Worm (Caenorhabditis elegans) whole organism, L4 larva: ENCODE data around the gene R05D3.8.

ENCODE experiments used
- D1046.2 ChIP-seq: fragments of 200-800 bp; sonication (Bioruptor generic); IDR thresholded peaks from 2 replicates; pipeline ENCODE4 v1.3.6; 2022; ENCODE audit warnings: missing genetic modification characterization, missing compliant biosample characterization
- F26F4.8 ChIP-seq: fragments of 200-800 bp; sonication (Bioruptor generic); conservative IDR thresholded peaks from 2 replicates; pipeline ENCODE4 v1.3.6; 2022; ENCODE audit warnings: missing genetic modification characterization, missing compliant biosample characterization
- F49E8.2 ChIP-seq: sonication (generic microtip); optimal IDR thresholded peaks from 2 replicates; lab custom pipeline; 2016; ENCODE audit warnings: missing compliant biosample characterization, mild to moderate bottlenecking, missing genetic modification characterization, borderline replicate concordance
- Y48G9A.11 ChIP-seq: fragments of 200-800 bp; sonication (Bioruptor generic); IDR thresholded peaks from 2 replicates; pipeline ENCODE4 v1.3.6; 2022; ENCODE audit warnings: missing genetic modification reagents, missing genetic modification characterization, missing compliant biosample characterization
- ZK337.2 ChIP-seq: fragments of 200-800 bp; sonication (Bioruptor generic); IDR thresholded peaks from 2 replicates; pipeline ENCODE4 v1.3.6; 2022; ENCODE audit warnings: missing genetic modification reagents, missing genetic modification characterization, missing compliant biosample characterization
- attf-4 ChIP-seq: sonication (generic microtip); optimal IDR thresholded peaks from 3 replicates; lab custom pipeline; 2017; ENCODE audit warnings: missing biosample characterization, missing genetic modification characterization
- ceh-20 ChIP-seq: fragments of 200-800 bp; sonication (Bioruptor generic); IDR thresholded peaks from 2 replicates; pipeline ENCODE4 v1.3.6; 2022; ENCODE audit warnings: missing genetic modification reagents, missing genetic modification characterization, missing compliant biosample characterization
- daf-12 ChIP-seq: fragments of 150-350 bp; optimal IDR thresholded peaks from 2 replicates; lab custom pipeline; 2014; ENCODE audit warnings: missing biosample characterization, missing genetic modification reagents, missing genetic modification characterization
- daf-19 ChIP-seq: fragments of 200-800 bp; sonication (Bioruptor generic); conservative IDR thresholded peaks from 2 replicates; pipeline ENCODE4 v1.3.6; 2022; ENCODE audit warnings: missing genetic modification characterization, missing compliant biosample characterization
- dmd-6 ChIP-seq: fragments of 200-800 bp; sonication (Bioruptor generic); IDR thresholded peaks from 2 replicates; pipeline ENCODE4 v1.3.6; 2022; ENCODE audit warnings: missing genetic modification reagents, missing genetic modification characterization, missing compliant biosample characterization
- egl-27 ChIP-seq: sonication (generic microtip); optimal IDR thresholded peaks from 3 replicates; lab custom pipeline; 2017; ENCODE audit warnings: missing biosample characterization, missing genetic modification reagents, missing genetic modification characterization
- egl-43 ChIP-seq: fragments of 200-800 bp; sonication (Bioruptor generic); IDR thresholded peaks from 2 replicates; pipeline ENCODE4 v1.3.6; 2022; ENCODE audit warnings: missing genetic modification reagents, missing genetic modification characterization, missing compliant biosample characterization
- fkh-10 ChIP-seq: fragments of 150-350 bp; optimal IDR thresholded peaks from 2 replicates; lab custom pipeline; 2014; ENCODE audit warnings: missing biosample characterization, missing genetic modification reagents, missing genetic modification characterization
- hif-1 ChIP-seq, 2 experiments: sonication (generic microtip); optimal IDR thresholded peaks; 2 replicates each; lab custom pipeline; 2016 to 2017; ENCODE audit warnings: missing compliant biosample characterization in 2 of 2, missing genetic modification characterization in 2 of 2, missing genetic modification reagents in 2 of 2, missing genotype in 2 of 2, mild to moderate bottlenecking in 1 of 2
- hlh-30 ChIP-seq: sonication (generic microtip); optimal IDR thresholded peaks from 2 replicates; lab custom pipeline; 2017; ENCODE audit warnings: antibody characterized with exemption, mild to moderate bottlenecking, missing genetic modification characterization, missing compliant biosample characterization; ENCODE audit not compliant: insufficient read depth
- hmg-1.1 ChIP-seq: fragments of 200-800 bp; sonication (Bioruptor generic); IDR thresholded peaks from 2 replicates; pipeline ENCODE4 v1.3.6; 2022; ENCODE audit warnings: missing genetic modification reagents, missing genetic modification characterization, missing compliant biosample characterization
- lim-7 ChIP-seq: fragments of 200-800 bp; sonication (Bioruptor generic); IDR thresholded peaks from 2 replicates; pipeline ENCODE4 v1.3.6; 2022; ENCODE audit warnings: missing genetic modification characterization, missing compliant biosample characterization
- lin-13 ChIP-seq: fragments of 150-350 bp; optimal IDR thresholded peaks from 2 replicates; lab custom pipeline; 2014; ENCODE audit warnings: missing biosample characterization, missing genetic modification reagents, missing genetic modification characterization
- lin-15B ChIP-seq: fragments of 150-350 bp; sonication (generic microtip); optimal IDR thresholded peaks from 3 replicates; lab custom pipeline; 2014; ENCODE audit warnings: missing biosample characterization, missing genetic modification characterization
- lsy-2 ChIP-seq, 2 experiments: fragments of 150-350 bp in 1 of 2; sonication (generic microtip) in 1 of 2; optimal IDR thresholded peaks; 2 replicates each; lab custom pipeline; 2014 to 2017; ENCODE audit warnings: missing biosample characterization in 2 of 2, missing genetic modification characterization in 2 of 2
- mdl-1 ChIP-seq, 2 experiments: fragments of 150-350 bp in 1 of 2; sonication (generic microtip) in 1 of 2; optimal IDR thresholded peaks; 2 replicates each; lab custom pipeline; 2014 to 2017; ENCODE audit warnings: missing biosample characterization in 2 of 2, missing genetic modification characterization in 2 of 2
- mes-2 ChIP-seq: sonication (generic microtip); optimal IDR thresholded peaks from 2 replicates; lab custom pipeline; 2016; ENCODE audit warnings: missing genotype, mild to moderate bottlenecking, missing genetic modification characterization, missing compliant biosample characterization; ENCODE audit not compliant: poor library complexity, severe bottlenecking
- mxl-2 ChIP-seq: fragments of 200-800 bp; sonication (Bioruptor generic); conservative IDR thresholded peaks from 2 replicates; pipeline ENCODE4 v1.3.6; 2022; ENCODE audit warnings: missing genetic modification reagents, missing genetic modification characterization, missing compliant biosample characterization
- mxl-3 ChIP-seq: fragments of 200-800 bp; sonication (Bioruptor generic); optimal IDR thresholded peaks from 2 replicates; lab custom pipeline; 2018; ENCODE audit warnings: mild to moderate bottlenecking, missing genetic modification characterization, missing compliant biosample characterization
- nhr-10 ChIP-seq: fragments of 150-350 bp; optimal IDR thresholded peaks from 2 replicates; lab custom pipeline; 2014; ENCODE audit warnings: missing biosample characterization, missing genetic modification characterization
- nhr-102 ChIP-seq: sonication (generic microtip); optimal IDR thresholded peaks from 2 replicates; lab custom pipeline; 2016; ENCODE audit warnings: mild to moderate bottlenecking, missing genetic modification characterization, moderate library complexity, missing compliant biosample characterization
- nhr-237 ChIP-seq: sonication (generic microtip); optimal IDR thresholded peaks from 2 replicates; lab custom pipeline; 2017; ENCODE audit warnings: missing biosample characterization, missing genetic modification characterization
- nhr-77 ChIP-seq: fragments of 150-350 bp; optimal IDR thresholded peaks from 2 replicates; lab custom pipeline; 2014; ENCODE audit warnings: missing biosample characterization, missing genetic modification characterization
- php-3 ChIP-seq: fragments of 200-800 bp; sonication (Bioruptor generic); IDR thresholded peaks from 2 replicates; pipeline ENCODE4 v1.3.6; 2022; ENCODE audit warnings: missing genetic modification reagents, missing genetic modification characterization, missing compliant biosample characterization
- pqm-1 ChIP-seq: sonication (generic microtip); optimal IDR thresholded peaks from 2 replicates; lab custom pipeline; 2017; ENCODE audit warnings: missing biosample characterization, missing genetic modification characterization
- saeg-2 ChIP-seq: fragments of 200-800 bp; sonication (Bioruptor generic); IDR thresholded peaks from 2 replicates; pipeline ENCODE4 v1.3.6; 2022; ENCODE audit warnings: missing genetic modification reagents, missing genetic modification characterization, missing compliant biosample characterization
- set-16 ChIP-seq: fragments of 200-800 bp; sonication (Bioruptor generic); IDR thresholded peaks from 2 replicates; pipeline ENCODE4 v1.3.6; 2022; ENCODE audit warnings: missing genetic modification reagents, missing genetic modification characterization, missing compliant biosample characterization
- skn-1 ChIP-seq: fragments of 150-350 bp; optimal IDR thresholded peaks from 2 replicates; lab custom pipeline; 2014; ENCODE audit warnings: missing biosample characterization, missing genetic modification characterization
- snpc-4 ChIP-seq: fragments of 150-350 bp; optimal IDR thresholded peaks from 2 replicates; lab custom pipeline; 2014; ENCODE audit warnings: missing biosample characterization, missing genetic modification characterization
- spr-1 ChIP-seq: sonication (generic microtip); optimal IDR thresholded peaks from 2 replicates; lab custom pipeline; 2016; ENCODE audit warnings: mild to moderate bottlenecking, missing genetic modification characterization, missing compliant biosample characterization
- spr-3 ChIP-seq: fragments of 200-800 bp; sonication (Bioruptor generic); optimal IDR thresholded peaks from 2 replicates; lab custom pipeline; 2018; ENCODE audit warnings: mild to moderate bottlenecking, missing genetic modification characterization, missing compliant biosample characterization
- unc-130 ChIP-seq: sonication (generic microtip); optimal IDR thresholded peaks from 2 replicates; lab custom pipeline; 2016; ENCODE audit warnings: missing genetic modification reagents, missing genetic modification characterization, missing compliant biosample characterization
- unc-39 ChIP-seq: sonication (generic microtip); optimal IDR thresholded peaks from 2 replicates; lab custom pipeline; 2017; ENCODE audit warnings: missing biosample characterization, missing genetic modification characterization
- unc-62 ChIP-seq, 3 experiments: fragments of 150-350 bp in 1 of 3; sonication (generic microtip); optimal IDR thresholded peaks in 2 of 3; peaks in 1 of 3; 1 replicate in 1 of 3; 2 replicates in 2 of 3; lab custom pipeline; 2014 to 2017; ENCODE audit warnings: missing biosample characterization in 3 of 3, missing genetic modification characterization in 3 of 3, missing genetic modification reagents in 3 of 3, missing genotype in 1 of 3
- ztf-11 ChIP-seq: fragments of 150-350 bp; optimal IDR thresholded peaks from 2 replicates; lab custom pipeline; 2014; ENCODE audit warnings: missing biosample characterization, missing genetic modification characterization

R05D3.8 gene

ce11 chrIII:8392307-8392706, 34.2 kb upstream of the R05D3.8 start:
- no peak for TF ChIP-seq ZK337.2 (GFP tag; lab: Robert Waterston, UW)
- TF ChIP-seq D1046.2 (GFP tag; lab: Robert Waterston, UW) = no peak
- TF ChIP-seq nhr-77 (tag; lab: Kevin White, UChicago) = no peak
- TF ChIP-seq hif-1 (tag; optimal IDR thresholded peaks at IDR 0.05; lab: Kevin White, UChicago) = no peak
- no peak for TF ChIP-seq mes-2
- TF ChIP-seq lin-15B = no peak
- TF ChIP-seq mxl-2 (GFP tag; lab: Robert Waterston, UW) = no peak
- TF ChIP-seq lin-13 (GFP tag; lab: Kevin White, UChicago) = no peak
- no peak for TF ChIP-seq ztf-11 (tag; lab: Kevin White, UChicago)
- TF ChIP-seq daf-19 (GFP tag; lab: Robert Waterston, UW) = no peak
- no peak for TF ChIP-seq attf-4 (tag; lab: Kevin White, UChicago)
- TF ChIP-seq mdl-1 (tag; optimal IDR thresholded peaks at IDR 0.05; lab: Kevin White, UChicago) = peak in 1 of 2 experiments; percentile 28
- TF ChIP-seq hlh-30 = peak; percentile 85
- no peak for TF ChIP-seq php-3 (GFP tag; lab: Robert Waterston, UW)
- TF ChIP-seq dmd-6 = peak; percentile 14; the same call in 1 of the 2 replicates
- no peak for TF ChIP-seq spr-1 (tag; lab: Kevin White, UChicago)
- no peak for TF ChIP-seq egl-27 (tag; lab: Kevin White, UChicago)
- peak; percentile 27 for TF ChIP-seq fkh-10 (GFP tag; lab: Kevin White, UChicago)
- no peak for TF ChIP-seq F49E8.2
- no peak for TF ChIP-seq nhr-237 (tag; lab: Kevin White, UChicago)
- no peak for TF ChIP-seq F26F4.8 (GFP tag; lab: Robert Waterston, UW)
- TF ChIP-seq unc-62 (GFP tag; optimal IDR thresholded peaks at IDR 0.05 in 1 of 2; lab: Kevin White, UChicago) = peak in 1 of 2 experiments; percentile 4
- TF ChIP-seq unc-62 (tag; optimal IDR thresholded peaks at IDR 0.05; lab: Kevin White, UChicago) = no peak
- TF ChIP-seq unc-130 (GFP tag; lab: Kevin White, UChicago) = no peak
- no peak for TF ChIP-seq mxl-3 (GFP tag; lab: Kevin White, UChicago)
- no peak for TF ChIP-seq Y48G9A.11 (GFP tag; lab: Robert Waterston, UW)
- TF ChIP-seq spr-3 (GFP tag; lab: Kevin White, UChicago) = no peak
- no peak for TF ChIP-seq snpc-4 (tag; lab: Kevin White, UChicago)
- TF ChIP-seq daf-12 = no peak
- peak; percentile 33 to 56 for TF ChIP-seq lsy-2 (tag; optimal IDR thresholded peaks at IDR 0.05; lab: Kevin White, UChicago)
- no peak for TF ChIP-seq skn-1 (tag; lab: Kevin White, UChicago)
- no peak for TF ChIP-seq ceh-20 (GFP tag; lab: Robert Waterston, UW)
- TF ChIP-seq nhr-102 (tag; lab: Kevin White, UChicago) = no peak

DNA sequence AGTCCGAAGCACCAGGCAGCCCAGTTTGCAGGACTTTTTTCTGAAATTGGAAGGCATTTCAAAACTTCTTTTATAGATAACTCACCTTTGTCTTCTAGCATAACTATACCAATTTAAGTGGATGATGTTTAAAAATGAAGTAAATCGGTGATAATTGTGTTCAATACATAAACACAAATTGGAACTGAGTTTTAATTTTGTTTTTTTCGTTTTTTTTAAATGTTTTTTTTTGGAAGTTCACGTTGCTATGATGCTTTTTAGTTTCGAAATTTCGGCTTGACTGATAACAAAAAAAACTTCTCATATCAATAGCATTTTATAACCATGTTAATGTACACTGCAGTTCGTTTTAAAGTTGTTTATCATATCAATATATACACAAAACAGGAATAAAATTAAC, 31.4 kb upstream of the R05D3.8 start, which contains the start of gene ZK353.4:
Gene ZK353.4, minus strand, starts transcription at position 101 of the 400 bp plus-strand sequence.
- TF ChIP-seq hmg-1.1 (GFP tag; lab: Robert Waterston, UW) (no peak), nhr-102 (tag; lab: Kevin White, UChicago) (no peak), Y48G9A.11 (GFP tag; lab: Robert Waterston, UW) (no peak), ztf-11 (tag; lab: Kevin White, UChicago) (no peak), skn-1 (tag; lab: Kevin White, UChicago) (no peak), nhr-10 (tag; lab: Kevin White, UChicago) (no peak), set-16 (no peak)

ce11 chrIII:8380645-8381044, 22.5 kb upstream of the R05D3.8 start, which contains the start of gene R05D3.12:
TSS of gene R05D3.12 (plus strand) at chrIII:8380945.
- TF ChIP-seq F26F4.8 (GFP tag; lab: Robert Waterston, UW) (no peak), lin-15B (no peak), saeg-2 (GFP tag; lab: Robert Waterston, UW) (no peak), D1046.2 (GFP tag; lab: Robert Waterston, UW) (no peak), ztf-11 (tag; lab: Kevin White, UChicago) (no peak), pqm-1 (tag; lab: Kevin White, UChicago) (no peak), unc-39 (tag; lab: Kevin White, UChicago) (no peak), egl-43 (GFP tag; lab: Robert Waterston, UW) (no peak), lin-13 (GFP tag; lab: Kevin White, UChicago) (no peak), skn-1 (tag; lab: Kevin White, UChicago) (no peak), lim-7 (no peak)
